Fruit fly (Drosophila melanogaster) whole organism, embryonic: ENCODE measurements around the gene CG13077.

Experiments
- ATbp ChIP-seq: fragments of 200-800 bp; sonication (Bioruptor generic); optimal IDR thresholded peaks from 2 replicates; lab custom pipeline; 2017; ENCODE audit warnings: missing biosample characterization, mild to moderate bottlenecking, missing genetic modification characterization, missing genetic modification reagents
- CG11695 ChIP-seq: fragments of 200-800 bp; sonication (Bioruptor generic); IDR thresholded peaks from 3 replicates; pipeline ENCODE4 v1.3.6; 2022; ENCODE audit warnings: missing biosample characterization, missing genetic modification characterization
- CG12299 ChIP-seq: fragments of 200-800 bp; sonication (Bioruptor generic); optimal IDR thresholded peaks from 2 replicates; lab custom pipeline; 2018; ENCODE audit warnings: missing biosample characterization, mild to moderate bottlenecking, missing genetic modification characterization
- CG13775 ChIP-seq: fragments of 200-800 bp; sonication (Bioruptor generic); optimal IDR thresholded peaks from 3 replicates; lab custom pipeline; 2017; ENCODE audit warnings: missing biosample characterization, mild to moderate bottlenecking, missing genetic modification characterization
- CG14014 ChIP-seq: fragments of 200-800 bp; sonication (Bioruptor generic); IDR thresholded peaks from 2 replicates; pipeline ENCODE4 v1.3.6; 2022; ENCODE audit warnings: missing biosample characterization, missing genetic modification characterization
- CG1529 ChIP-seq: fragments of 200-800 bp; sonication (Bioruptor generic); optimal IDR thresholded peaks from 3 replicates; lab custom pipeline; 2018; ENCODE audit warnings: missing biosample characterization, missing genetic modification characterization
- CG17328 ChIP-seq: fragments of 200-800 bp; sonication (Bioruptor generic); IDR thresholded peaks from 2 replicates; pipeline ENCODE4 v1.3.6; 2022; ENCODE audit warnings: missing biosample characterization, missing genetic modification characterization
- CG17385 ChIP-seq: fragments of 200-800 bp; sonication (Bioruptor generic); optimal IDR thresholded peaks from 3 replicates; lab custom pipeline; 2018; ENCODE audit warnings: missing biosample characterization, mild to moderate bottlenecking, missing genetic modification characterization
- CG2116 ChIP-seq: fragments of 200-800 bp; sonication (Bioruptor generic); optimal IDR thresholded peaks from 3 replicates; lab custom pipeline; 2018; ENCODE audit warnings: missing biosample characterization, mild to moderate bottlenecking, missing genetic modification characterization
- CG2889 ChIP-seq: fragments of 200-800 bp; sonication (Bioruptor generic); IDR thresholded peaks from 3 replicates; pipeline ENCODE4 v1.3.6; 2022; ENCODE audit warnings: missing biosample characterization, missing genetic modification characterization
- CG30403 ChIP-seq: fragments of 200-800 bp; sonication (Bioruptor generic); optimal IDR thresholded peaks from 3 replicates; lab custom pipeline; 2016; ENCODE audit warnings: missing biosample characterization, missing genetic modification characterization
- CG7357 ChIP-seq: fragments of 200-800 bp; sonication (Bioruptor generic); IDR thresholded peaks from 3 replicates; pipeline ENCODE4 v1.3.6; 2022; ENCODE audit warnings: missing biosample characterization, missing genetic modification characterization
- CG7786 ChIP-seq: fragments of 200-800 bp; sonication (Bioruptor generic); optimal IDR thresholded peaks from 2 replicates; lab custom pipeline; 2016; ENCODE audit warnings: missing biosample characterization, missing genetic modification characterization
- CG7839 ChIP-seq: fragments of 200-800 bp; sonication (Bioruptor generic); optimal IDR thresholded peaks from 3 replicates; lab custom pipeline; 2018; ENCODE audit warnings: missing biosample characterization, mild to moderate bottlenecking, missing genetic modification characterization, moderate library complexity
- CG8089 ChIP-seq: fragments of 200-800 bp; sonication (Bioruptor generic); optimal IDR thresholded peaks from 3 replicates; lab custom pipeline; 2016; ENCODE audit warnings: missing biosample characterization, missing genetic modification characterization
- CG8290 ChIP-seq, 3 experiments: fragments of 200-800 bp; sonication (Bioruptor generic); optimal IDR thresholded peaks; 2 replicates each; lab custom pipeline; 2016 to 2019; ENCODE audit warnings: missing biosample characterization in 3 of 3, missing genetic modification characterization in 3 of 3, mild to moderate bottlenecking in 2 of 3, moderate library complexity in 1 of 3
- D19A ChIP-seq: fragments of 200-800 bp; optimal IDR thresholded peaks from 3 replicates; lab custom pipeline; 2019; ENCODE audit warnings: missing biosample characterization, mild to moderate bottlenecking, missing genetic modification characterization, moderate library complexity
- D19B ChIP-seq: fragments of 200-800 bp; sonication (Bioruptor generic); optimal IDR thresholded peaks from 2 replicates; lab custom pipeline; 2017; ENCODE audit warnings: missing biosample characterization, mild to moderate bottlenecking, missing genetic modification characterization
- Deaf1 ChIP-seq: fragments of 200-800 bp; optimal IDR thresholded peaks from 3 replicates; lab custom pipeline; 2019; ENCODE audit warnings: missing biosample characterization, mild to moderate bottlenecking, missing genetic modification characterization, moderate library complexity
- Dref ChIP-seq: fragments of 200-800 bp; sonication (Bioruptor generic); IDR thresholded peaks from 2 replicates; pipeline ENCODE4 v1.3.6; 2022; ENCODE audit warnings: missing biosample characterization, missing genetic modification characterization
- Drgx ChIP-seq: fragments of 200-800 bp; sonication (Bioruptor generic); IDR thresholded peaks from 2 replicates; pipeline ENCODE4 v1.3.6; 2022; ENCODE audit warnings: missing biosample characterization, missing genetic modification characterization
- Fer3 ChIP-seq: fragments of 200-800 bp; sonication (Bioruptor generic); optimal IDR thresholded peaks from 2 replicates; lab custom pipeline; 2018; ENCODE audit warnings: missing biosample characterization, mild to moderate bottlenecking, missing genetic modification characterization, moderate library complexity
- Hmr ChIP-seq: fragments of 200-800 bp; sonication (Bioruptor generic); optimal IDR thresholded peaks from 3 replicates; lab custom pipeline; 2017; ENCODE audit warnings: mild to moderate bottlenecking, missing biosample characterization, missing genetic modification reagents, missing genetic modification characterization
- Hsf ChIP-seq: fragments of 200-800 bp; sonication (Bioruptor generic); optimal IDR thresholded peaks from 3 replicates; lab custom pipeline; 2016; ENCODE audit warnings: missing biosample characterization, missing genetic modification characterization
- Lhr ChIP-seq: fragments of 200-800 bp; sonication (Bioruptor generic); optimal IDR thresholded peaks from 3 replicates; lab custom pipeline; 2017; ENCODE audit warnings: mild to moderate bottlenecking, missing biosample characterization, missing genetic modification reagents, missing genetic modification characterization
- MBD-R2 ChIP-seq: fragments of 200-800 bp; sonication (Bioruptor generic); IDR thresholded peaks from 2 replicates; pipeline ENCODE4 v1.3.6; 2022; ENCODE audit warnings: missing biosample characterization, missing genetic modification characterization
- Med ChIP-seq: fragments of 200-800 bp; sonication (Bioruptor generic); peaks from one replicate; lab custom pipeline; 2016; ENCODE audit warnings: missing biosample characterization, missing genetic modification characterization, mild to moderate bottlenecking, inconsistent platforms, moderate library complexity
- Ptx1 ChIP-seq: fragments of 200-800 bp; sonication (Bioruptor generic); IDR thresholded peaks from 2 replicates; pipeline ENCODE4 v1.3.6; 2022; ENCODE audit warnings: missing biosample characterization, missing genetic modification characterization
- Rfx ChIP-seq: fragments of 200-800 bp; sonication (Bioruptor generic); IDR thresholded peaks from 2 replicates; pipeline ENCODE4 v1.3.6; 2022; ENCODE audit warnings: missing biosample characterization, missing genetic modification characterization
- Sin3A ChIP-seq: fragments of >200 bp; optimal IDR thresholded peaks from 2 replicates; lab custom pipeline; 2018
- Spps ChIP-seq: fragments of 200-800 bp; sonication (Bioruptor generic); optimal IDR thresholded peaks from 2 replicates; lab custom pipeline; 2018; ENCODE audit warnings: missing biosample characterization, mild to moderate bottlenecking, missing genetic modification characterization
- Xbp1 ChIP-seq: fragments of 200-800 bp; sonication (Bioruptor generic); optimal IDR thresholded peaks from 3 replicates; lab custom pipeline; 2016; ENCODE audit warnings: missing biosample characterization, mild to moderate bottlenecking, missing genetic modification characterization
- aop ChIP-seq: fragments of 200-800 bp; sonication (Bioruptor generic); IDR thresholded peaks from 2 replicates; pipeline ENCODE4 v1.3.6; 2022; ENCODE audit warnings: missing biosample characterization, missing genetic modification characterization
- br ChIP-seq: fragments of >200 bp; optimal IDR thresholded peaks from 2 replicates; lab custom pipeline; 2017
- bsh ChIP-seq, 2 experiments: fragments of 200-800 bp; sonication (Bioruptor generic); optimal IDR thresholded peaks; 2 replicates each; lab custom pipeline; 2017 to 2018; ENCODE audit warnings: mild to moderate bottlenecking in 2 of 2, missing biosample characterization in 2 of 2, missing genetic modification characterization in 2 of 2, moderate library complexity in 1 of 2
- btn ChIP-seq: fragments of 200-800 bp; sonication (Bioruptor generic); optimal IDR thresholded peaks from 2 replicates; lab custom pipeline; 2016; ENCODE audit warnings: missing biosample characterization, missing genetic modification characterization
- cad ChIP-seq: fragments of >200 bp; optimal IDR thresholded peaks from 2 replicates; lab custom pipeline; 2017; ENCODE audit warnings: missing biosample characterization, missing genetic modification characterization
- chinmo ChIP-seq: fragments of 200-800 bp; sonication (Bioruptor generic); IDR thresholded peaks from 4 replicates; pipeline ENCODE4 v1.3.6; 2022; ENCODE audit warnings: missing biosample characterization, missing genetic modification characterization; ENCODE audit not compliant: partially characterized antibody
- ci ChIP-seq: fragments of 200-800 bp; sonication (Bioruptor generic); IDR thresholded peaks from 3 replicates; pipeline ENCODE4 v1.3.6; 2022; ENCODE audit warnings: missing biosample characterization, missing genetic modification characterization
- emc ChIP-seq: fragments of 200-800 bp; sonication (Bioruptor generic); optimal IDR thresholded peaks from 2 replicates; lab custom pipeline; 2016; ENCODE audit warnings: missing biosample characterization, missing genetic modification characterization
- ewg ChIP-seq: fragments of 200-800 bp; sonication (Bioruptor generic); optimal IDR thresholded peaks from 3 replicates; lab custom pipeline; 2017; ENCODE audit warnings: mild to moderate bottlenecking, missing biosample characterization, missing genetic modification reagents, missing genetic modification characterization
- gcm2 ChIP-seq: fragments of 200-800 bp; sonication (Bioruptor generic); optimal IDR thresholded peaks from 2 replicates; lab custom pipeline; 2016; ENCODE audit warnings: missing biosample characterization, missing genetic modification characterization
- grau ChIP-seq: fragments of 200-800 bp; optimal IDR thresholded peaks from 3 replicates; lab custom pipeline; 2019; ENCODE audit warnings: missing biosample characterization, mild to moderate bottlenecking, missing genetic modification characterization, moderate library complexity
- gt ChIP-seq: fragments of 200-800 bp; sonication (Bioruptor generic); IDR thresholded peaks from 2 replicates; pipeline ENCODE4 v1.3.6; 2022; ENCODE audit warnings: missing biosample characterization, missing genetic modification characterization
- hkb ChIP-seq, 2 experiments: fragments of 200-800 bp in 1 of 2; fragments of >200 bp in 1 of 2; sonication (Bioruptor generic) in 1 of 2; IDR thresholded peaks in 1 of 2; optimal IDR thresholded peaks in 1 of 2; 2 replicates each; pipeline versions ENCODE4 v1.3.6 to Lab custom; 2017 to 2022; ENCODE audit warnings: missing biosample characterization in 1 of 2, missing genetic modification characterization in 1 of 2
- inv ChIP-seq: fragments of 200-800 bp; sonication (Bioruptor generic); IDR thresholded peaks from 2 replicates; pipeline ENCODE4 v1.3.6; 2022; ENCODE audit warnings: missing biosample characterization, missing genetic modification characterization; ENCODE audit not compliant: partially characterized antibody
- ken ChIP-seq: fragments of 200-800 bp; sonication (Bioruptor generic); IDR thresholded peaks from 3 replicates; pipeline ENCODE4 v1.3.6; 2022; ENCODE audit warnings: missing biosample characterization, missing genetic modification characterization
- pan ChIP-seq, 4 experiments: fragments of >200 bp in 3 of 4; fragments of 200-800 bp in 1 of 4; sonication (Bioruptor generic) in 1 of 4; optimal IDR thresholded peaks in 3 of 4; IDR thresholded peaks in 1 of 4; 2 replicates each; pipeline versions ENCODE4 v1.3.6 to Lab custom; 2017 to 2022; ENCODE audit warnings: missing biosample characterization in 2 of 4, missing genetic modification characterization in 2 of 4, mixed read lengths in 1 of 4
- tin ChIP-seq: fragments of 200-800 bp; sonication (Bioruptor generic); optimal IDR thresholded peaks from 3 replicates; lab custom pipeline; 2016; ENCODE audit warnings: missing biosample characterization, missing genetic modification characterization
- zfh2 ChIP-seq: fragments of 200-800 bp; sonication (Bioruptor generic); optimal IDR thresholded peaks from 2 replicates; lab custom pipeline; 2016; ENCODE audit warnings: missing biosample characterization, missing genetic modification characterization

CG13077 gene

dm6 chr2L:19577187-19577765 lies 11.6 kb downstream of the CG13077 start, which contains the start of the genes spi and msb1l:
Gene spi, minus strand, starts transcription at chr2L:19577315.
Gene msb1l, plus strand, starts transcription at chr2L:19577701.
- TF ChIP-seq CG1529 (GFP tag; lab: Kevin White, UChicago) (no peak), ci (GFP tag; lab: Robert Waterston, UW) (no peak), br (lab: Kevin White, UChicago) (no peak), tin (GFP tag; lab: Kevin White, UChicago) (peak; percentile 63), gcm2 (GFP tag; lab: Kevin White, UChicago) (no peak), btn (GFP tag; lab: Kevin White, UChicago) (no peak), CG17385 (peak; percentile 29), Hsf (GFP tag; lab: Kevin White, UChicago) (no peak), Fer3 (tag; lab: Kevin White, UChicago) (peak; percentile 8), MBD-R2 (no peak; the same call in 1 of the 2 replicates), Rfx (peak; percentile 64), zfh2 (peak; percentile 59), CG17328 (GFP tag; lab: Robert Waterston, UW) (0 out of 2 replicates have a peak, but pooled peaks have one; percentile 3), D19B (peak; percentile 27), grau (peak; percentile 62), cad (GFP tag; lab: Kevin White, UChicago) (no peak), chinmo (GFP tag; lab: Robert Waterston, UW) (no peak), CG11695 (GFP tag; lab: Robert Waterston, UW) (no peak), CG7786 (GFP tag; lab: Kevin White, UChicago) (no peak), Med (GFP tag; lab: Kevin White, UChicago) (peak; percentile 70), Xbp1 (GFP tag; lab: Kevin White, UChicago) (peak; percentile 72), Ptx1 (GFP tag; lab: Robert Waterston, UW) (peak; percentile 74), inv (GFP tag; lab: Robert Waterston, UW) (peak; percentile 56; the same call in 1 of the 2 replicates), ken (GFP tag; lab: Robert Waterston, UW) (no peak; the same call in 2 of the 3 replicates), CG13775 (GFP tag; lab: Kevin White, UChicago) (peak; percentile 36), CG12299 (tag; lab: Kevin White, UChicago) (no peak), Deaf1 (no peak), pan (optimal IDR thresholded peaks at IDR 0.05; lab: Kevin White, UChicago) (no peak), pan (GFP tag; optimal IDR thresholded peaks at IDR 0.05 in 1 of 2, IDR thresholded peaks at IDR 0.05 in 1 of 2) (no peak), Spps (tag; lab: Kevin White, UChicago) (no peak), CG14014 (GFP tag; lab: Robert Waterston, UW) (no peak), CG8290 (GFP tag; optimal IDR thresholded peaks at IDR 0.05; lab: Kevin White, UChicago) (peak; percentile 66), CG8290 (tag; optimal IDR thresholded peaks at IDR 0.05; lab: Kevin White, UChicago) (peak in 1 of 2 experiments; percentile 33), CG7357 (GFP tag; lab: Robert Waterston, UW) (peak; percentile 15; the same call in 1 of the 3 replicates), Hmr (GFP tag; lab: Kevin White, UChicago) (peak; percentile 56), bsh (GFP tag; optimal IDR thresholded peaks at IDR 0.05; lab: Kevin White, UChicago) (peak in 1 of 2 experiments; percentile 15), Lhr (peak; percentile 71), emc (GFP tag; lab: Kevin White, UChicago) (no peak), gt (GFP tag; lab: Robert Waterston, UW) (no peak), Sin3A (lab: Kevin White, UChicago) (peak; percentile 76), aop (GFP tag; lab: Robert Waterston, UW) (no peak), CG30403 (GFP tag; lab: Kevin White, UChicago) (peak; percentile 82), D19A (peak; percentile 37), ATbp (GFP tag; lab: Kevin White, UChicago) (no peak), CG7839 (tag; lab: Kevin White, UChicago) (peak; percentile 62), ewg (GFP tag; lab: Kevin White, UChicago) (no peak), CG2116 (GFP tag; lab: Kevin White, UChicago) (peak; percentile 42), Drgx (GFP tag; lab: Robert Waterston, UW) (no peak), CG2889 (GFP tag; lab: Robert Waterston, UW) (no peak), hkb (optimal IDR thresholded peaks at IDR 0.05; lab: Kevin White, UChicago) (peak; percentile 41), hkb (GFP tag; IDR thresholded peaks at IDR 0.05; lab: Robert Waterston, UW) (no peak), Dref (GFP tag; lab: Robert Waterston, UW) (peak; percentile 33; the same call in 1 of the 2 replicates), CG8089 (GFP tag; lab: Kevin White, UChicago) (no peak)
